Worm (Caenorhabditis elegans) whole organism, L2 larva: ENCODE results near the gene R05A10.3.

ENCODE experiments used
- ceh-82 ChIP-seq: fragments of 150-350 bp; optimal IDR thresholded peaks from 2 replicates; lab custom pipeline; 2014; ENCODE audit warnings: missing biosample characterization, missing genetic modification characterization
- dmd-4 ChIP-seq: sonication (generic microtip); optimal IDR thresholded peaks from 2 replicates; lab custom pipeline; 2017; ENCODE audit warnings: missing biosample characterization, missing genetic modification characterization
- lin-11 ChIP-seq: fragments of 150-350 bp; sonication (generic microtip); optimal IDR thresholded peaks from 2 replicates; lab custom pipeline; 2014; ENCODE audit warnings: missing biosample characterization, missing genetic modification characterization, inconsistent platforms, mixed read lengths
- lin-39 ChIP-seq: fragments of 150-350 bp; optimal IDR thresholded peaks from 2 replicates; lab custom pipeline; 2014; ENCODE audit warnings: missing biosample characterization, missing genetic modification reagents, missing genetic modification characterization
- nhr-237 ChIP-seq: fragments of 150-350 bp; optimal IDR thresholded peaks from 2 replicates; lab custom pipeline; 2014; ENCODE audit warnings: missing biosample characterization, missing genetic modification characterization
- nhr-25 ChIP-seq: fragments of 150-350 bp; sonication (generic microtip); optimal IDR thresholded peaks from 3 replicates; lab custom pipeline; 2014; ENCODE audit warnings: missing biosample characterization, missing genetic modification characterization
- nhr-77 ChIP-seq: fragments of 150-350 bp; optimal IDR thresholded peaks from 2 replicates; lab custom pipeline; 2014; ENCODE audit warnings: missing biosample characterization, missing genetic modification characterization
- snpc-4 ChIP-seq: fragments of 150-350 bp; optimal IDR thresholded peaks from 2 replicates; lab custom pipeline; 2014; ENCODE audit warnings: missing biosample characterization, missing genetic modification characterization
- unc-39 ChIP-seq: fragments of 150-350 bp; optimal IDR thresholded peaks from 2 replicates; lab custom pipeline; 2014; ENCODE audit warnings: missing biosample characterization, missing genetic modification characterization

ce11 chrIV:14176373-14176772 is at the start of gene R05A10.3:
- TF ChIP-seq dmd-4 (no peak), lin-39 (tag; lab: Kevin White, UChicago) (no peak), nhr-25 (tag; lab: Kevin White, UChicago) (no peak), snpc-4 (no peak), nhr-237 (tag; lab: Kevin White, UChicago) (no peak), ceh-82 (no peak), nhr-77 (no peak), unc-39 (no peak), lin-11 (tag; lab: Kevin White, UChicago) (no peak)
